Fruit fly (Drosophila melanogaster) whole organism, adult: ENCODE measurements around the gene Pep.

ENCODE experiments used
- CG12768 ChIP-seq: fragments of 200-800 bp; sonication (Bioruptor generic); optimal IDR thresholded peaks from 2 replicates; lab custom pipeline; 2017; ENCODE audit warnings: missing biosample characterization, missing genetic modification characterization, mild to moderate bottlenecking, moderate library complexity, missing genetic modification reagents
- CG1620 ChIP-seq: fragments of 200-800 bp; sonication (Bioruptor generic); optimal IDR thresholded peaks from 2 replicates; lab custom pipeline; 2016; ENCODE audit warnings: missing biosample characterization, missing genetic modification characterization
- bab1 ChIP-seq: fragments of 200-800 bp; sonication (Bioruptor generic); optimal IDR thresholded peaks from 3 replicates; lab custom pipeline; 2019; ENCODE audit warnings: missing biosample characterization, mild to moderate bottlenecking, missing genetic modification characterization, moderate library complexity
- cnc ChIP-seq, 2 experiments: fragments of >200 bp; optimal IDR thresholded peaks; 2 replicates each; lab custom pipeline; 2017
- ovo ChIP-seq: fragments of 200-800 bp; sonication (Bioruptor generic); optimal IDR thresholded peaks from 2 replicates; lab custom pipeline; 2016; ENCODE audit warnings: missing biosample characterization, missing genetic modification characterization

- TF ChIP-seq cnc (optimal IDR thresholded peaks at IDR 0.05; lab: Kevin White, UChicago) (no peak), ovo (GFP tag; lab: Kevin White, UChicago) (no peak), bab1 (GFP tag; lab: Kevin White, UChicago) (no peak), CG1620 (GFP tag; lab: Kevin White, UChicago) (no peak), CG12768 (GFP tag; lab: Kevin White, UChicago) (no peak)
These were observed 18.8 kb upstream of the Pep start for dm6 chr3L:17663647-17664046.
